Fruit fly (Drosophila melanogaster) Kc167 (cell line): Measurements from ENCODE around the gene eIF5B.

Experiments
- Myc ChIP-seq: fragments of >200 bp; optimal IDR thresholded peaks from 2 replicates; lab custom pipeline; 2017; ENCODE audit warnings: missing external identifiers
- h ChIP-seq: fragments of >200 bp; optimal IDR thresholded peaks from 3 replicates; lab custom pipeline; 2018; ENCODE audit warnings: missing external identifiers
- insv ChIP-seq: fragments of >200 bp; optimal IDR thresholded peaks from 3 replicates; lab custom pipeline; 2018; ENCODE audit warnings: missing external identifiers
- psq ChIP-seq: fragments of >200 bp; optimal IDR thresholded peaks from 2 replicates; lab custom pipeline; 2017; ENCODE audit warnings: missing external identifiers
- ttk ChIP-seq: sonication (Bioruptor generic); optimal IDR thresholded peaks from 2 replicates; lab custom pipeline; 2017; ENCODE audit warnings: missing external identifiers

DNA sequence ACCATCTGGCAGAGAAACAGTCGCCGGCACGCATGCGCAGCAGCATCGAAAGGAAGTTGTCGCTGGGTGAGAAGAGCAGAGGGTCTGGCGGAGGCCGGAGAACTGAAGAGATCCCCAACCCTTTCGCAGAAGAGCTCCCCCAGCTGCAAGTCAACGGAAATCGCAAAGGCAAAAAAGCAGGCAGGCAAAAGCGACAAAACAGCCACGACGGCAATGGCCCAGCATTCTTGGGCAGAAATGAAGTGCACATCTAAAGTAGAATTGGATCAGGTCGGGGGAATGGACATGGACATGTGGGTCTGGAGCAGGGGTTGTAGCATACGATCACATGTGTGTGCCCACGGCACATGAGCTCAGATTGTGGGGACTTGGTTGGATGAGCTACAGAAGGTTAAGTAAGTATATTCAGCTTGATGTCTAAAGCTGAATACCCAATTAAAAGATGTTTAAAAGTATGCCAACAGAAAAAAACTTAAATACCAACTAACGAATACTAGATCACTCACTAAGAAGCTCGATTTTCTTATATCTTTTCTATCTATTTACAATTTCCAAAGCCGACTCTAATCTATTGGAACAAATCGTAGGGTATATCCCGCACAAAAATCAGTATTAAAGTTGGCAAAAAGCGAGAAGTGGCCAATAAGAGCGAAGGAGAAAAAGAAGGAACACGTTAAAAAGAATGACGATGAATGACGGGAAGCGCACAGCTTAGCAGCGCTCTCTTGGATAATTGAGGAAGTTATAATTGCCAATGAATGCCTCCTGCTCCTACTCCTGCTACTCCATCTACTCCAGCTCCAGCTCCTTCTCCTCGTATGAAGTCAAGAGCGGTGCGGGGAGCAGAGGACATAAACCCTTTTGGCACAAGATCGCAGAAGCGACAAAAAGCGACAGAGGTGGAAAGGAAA lies 18.8 kb downstream of the eIF5B start:
- TF ChIP-seq h (no peak), psq (lab: Kevin White, UChicago) (no peak), insv (no peak), ttk (no peak), Myc (lab: Kevin White, UChicago) (no peak)
